Worm (Caenorhabditis elegans): ENCODE results near the gene fbxa-3.

DNA sequence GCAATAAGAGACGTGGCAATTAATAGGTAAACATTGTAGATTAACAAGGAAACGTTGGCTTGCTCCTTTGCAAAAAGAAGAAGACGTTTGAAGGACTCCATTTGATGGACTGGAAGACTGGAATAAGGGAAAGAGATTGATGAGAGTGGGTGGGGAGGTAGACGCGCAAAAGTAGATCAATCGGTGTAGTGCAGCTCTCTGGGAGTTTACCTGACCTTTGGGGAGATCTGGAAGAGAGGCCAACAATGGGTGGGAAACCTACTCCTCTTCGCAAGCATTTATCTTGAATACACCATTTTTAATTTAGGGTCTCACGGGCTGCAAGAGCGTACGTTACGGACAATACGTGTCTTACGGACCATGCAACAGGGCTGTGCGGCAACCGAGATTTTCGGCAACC lies 14.3 kb downstream of the fbxa-3 start, which contains the start of gene C08F1.12:
- TF ChIP-seq nhr-6 (tag; optimal IDR thresholded peaks at IDR 0.05), result no peak
- no peak for TF ChIP-seq nhr-10 (tag; optimal IDR thresholded peaks at IDR 0.05)
- TF ChIP-seq snpc-4 (tag; optimal IDR thresholded peaks at IDR 0.05), result no peak
- TF ChIP-seq aha-1 (tag), result no peak
- no peak for TF ChIP-seq ztf-11 (tag; optimal IDR thresholded peaks at IDR 0.05)
- no peak for TF ChIP-seq ceh-28 (tag; optimal IDR thresholded peaks at IDR 0.05)

Data from whole organism, L4 larva.